Fruit fly (Drosophila melanogaster) whole organism, embryonic: ENCODE data around the gene CG5863.

Experiments used
- Abd-B ChIP-seq: fragments of 200-800 bp; sonication (Bioruptor generic); optimal IDR thresholded peaks from 2 replicates; lab custom pipeline; 2018; ENCODE audit warnings: missing biosample characterization, mild to moderate bottlenecking, missing genetic modification characterization, moderate library complexity
- BtbVII ChIP-seq: fragments of 200-800 bp; sonication (Bioruptor generic); optimal IDR thresholded peaks from 3 replicates; lab custom pipeline; 2017; ENCODE audit warnings: missing biosample characterization, mild to moderate bottlenecking, missing genetic modification characterization
- CG10267 ChIP-seq: fragments of 200-800 bp; sonication (Bioruptor generic); optimal IDR thresholded peaks from 2 replicates; lab custom pipeline; 2018; ENCODE audit warnings: missing biosample characterization, mild to moderate bottlenecking, missing genetic modification characterization, moderate library complexity
- CG10979 ChIP-seq: fragments of 200-800 bp; sonication (Bioruptor generic); optimal IDR thresholded peaks from 2 replicates; lab custom pipeline; 2018; ENCODE audit warnings: missing biosample characterization, mild to moderate bottlenecking, missing genetic modification characterization, moderate library complexity
- CG11695 ChIP-seq: fragments of 200-800 bp; sonication (Bioruptor generic); IDR thresholded peaks from 3 replicates; pipeline ENCODE4 v1.3.6; 2022; ENCODE audit warnings: missing biosample characterization, missing genetic modification characterization
- CG12071 ChIP-seq: fragments of 200-800 bp; sonication (Bioruptor generic); optimal IDR thresholded peaks from 3 replicates; lab custom pipeline; 2018; ENCODE audit warnings: missing biosample characterization, mild to moderate bottlenecking, missing genetic modification characterization
- CG13775 ChIP-seq: fragments of 200-800 bp; sonication (Bioruptor generic); optimal IDR thresholded peaks from 3 replicates; lab custom pipeline; 2017; ENCODE audit warnings: missing biosample characterization, mild to moderate bottlenecking, missing genetic modification characterization
- CG15479 ChIP-seq: fragments of 200-800 bp; sonication (Bioruptor generic); optimal IDR thresholded peaks from 3 replicates; lab custom pipeline; 2019; ENCODE audit warnings: missing biosample characterization, mild to moderate bottlenecking, missing genetic modification characterization, moderate library complexity
- CG16779 ChIP-seq: fragments of 200-800 bp; sonication (Bioruptor generic); IDR thresholded peaks from 2 replicates; pipeline ENCODE4 v1.3.6; 2022; ENCODE audit warnings: missing biosample characterization, missing genetic modification characterization
- CG17361 ChIP-seq: fragments of 200-800 bp; sonication (Bioruptor generic); IDR thresholded peaks from 3 replicates; pipeline ENCODE4 v1.3.6; 2022; ENCODE audit warnings: missing biosample characterization, missing genetic modification characterization
- CG17385 ChIP-seq: fragments of 200-800 bp; sonication (Bioruptor generic); optimal IDR thresholded peaks from 3 replicates; lab custom pipeline; 2018; ENCODE audit warnings: missing biosample characterization, mild to moderate bottlenecking, missing genetic modification characterization
- CG17802 ChIP-seq: fragments of 200-800 bp; sonication (Bioruptor generic); optimal IDR thresholded peaks from 2 replicates; lab custom pipeline; 2018; ENCODE audit warnings: missing biosample characterization, mild to moderate bottlenecking, missing genetic modification characterization, moderate library complexity
- CG18619 ChIP-seq: fragments of 200-800 bp; sonication (Bioruptor generic); optimal IDR thresholded peaks from 3 replicates; lab custom pipeline; 2017; ENCODE audit warnings: missing biosample characterization, mild to moderate bottlenecking, missing genetic modification characterization
- CG30431 ChIP-seq: fragments of 200-800 bp; sonication (Bioruptor generic); optimal IDR thresholded peaks from 2 replicates; lab custom pipeline; 2017; ENCODE audit warnings: missing biosample characterization, missing genetic modification characterization
- CG31365 ChIP-seq: fragments of 200-800 bp; sonication (Bioruptor generic); optimal IDR thresholded peaks from 2 replicates; lab custom pipeline; 2018; ENCODE audit warnings: missing biosample characterization, mild to moderate bottlenecking, missing genetic modification characterization
- CG3163 ChIP-seq: fragments of 200-800 bp; sonication (Bioruptor generic); optimal IDR thresholded peaks from 3 replicates; lab custom pipeline; 2016; ENCODE audit warnings: missing biosample characterization, missing genetic modification characterization
- CG32532 ChIP-seq: fragments of 200-800 bp; sonication (Bioruptor generic); IDR thresholded peaks from 2 replicates; pipeline ENCODE4 v1.3.6; 2022; ENCODE audit warnings: missing biosample characterization, missing genetic modification characterization
- CG32767 ChIP-seq: fragments of 200-800 bp; sonication (Bioruptor generic); IDR thresholded peaks from 2 replicates; pipeline ENCODE4 v1.3.6; 2022; ENCODE audit warnings: missing biosample characterization, missing genetic modification characterization
- CG3281 ChIP-seq: fragments of 200-800 bp; sonication (Bioruptor generic); optimal IDR thresholded peaks from 3 replicates; lab custom pipeline; 2017; ENCODE audit warnings: missing biosample characterization, mild to moderate bottlenecking, missing genetic modification characterization
- CG3726 ChIP-seq: fragments of 200-800 bp; sonication (Bioruptor generic); IDR thresholded peaks from 3 replicates; pipeline ENCODE4, ENCODE4 v1.3.6; 2022; ENCODE audit warnings: missing biosample characterization, missing genetic modification characterization
- CG6272 ChIP-seq: fragments of 200-800 bp; sonication (Bioruptor generic); IDR thresholded peaks from 2 replicates; pipeline ENCODE4 v1.3.6; 2022; ENCODE audit warnings: missing biosample characterization, missing genetic modification characterization
- CG6791 ChIP-seq: fragments of 200-800 bp; sonication (Bioruptor generic); IDR thresholded peaks from 3 replicates; pipeline ENCODE4 v1.3.6; 2022; ENCODE audit warnings: missing biosample characterization, missing genetic modification characterization; ENCODE audit not compliant: partially characterized antibody
- CG6813 ChIP-seq: fragments of 200-800 bp; sonication (Bioruptor generic); optimal IDR thresholded peaks from 2 replicates; lab custom pipeline; 2017; ENCODE audit warnings: missing biosample characterization, missing genetic modification characterization, mild to moderate bottlenecking, moderate library complexity, missing genetic modification reagents
- E2f1 ChIP-seq: fragments of 200-800 bp; sonication (Bioruptor generic); IDR thresholded peaks from 2 replicates; pipeline ENCODE4 v1.3.6; 2022; ENCODE audit warnings: missing biosample characterization, missing genetic modification characterization
- Ets65A ChIP-seq: fragments of 200-800 bp; sonication (Bioruptor generic); peaks from one replicate; lab custom pipeline; 2016; ENCODE audit warnings: missing biosample characterization, missing genetic modification characterization
- Fer2 ChIP-seq: fragments of 200-800 bp; sonication (Bioruptor generic); optimal IDR thresholded peaks from 2 replicates; lab custom pipeline; 2018; ENCODE audit warnings: missing biosample characterization, mild to moderate bottlenecking, missing genetic modification characterization, moderate library complexity
- HmgZ ChIP-seq: fragments of 200-800 bp; sonication (Bioruptor generic); optimal IDR thresholded peaks from 2 replicates; lab custom pipeline; 2018; ENCODE audit warnings: missing biosample characterization, mild to moderate bottlenecking, missing genetic modification characterization
- Jarid2 ChIP-seq: fragments of 200-800 bp; sonication (Bioruptor generic); optimal IDR thresholded peaks from 3 replicates; lab custom pipeline; 2017; ENCODE audit warnings: mild to moderate bottlenecking, missing biosample characterization, missing genetic modification reagents, missing genetic modification characterization
- Lim3 ChIP-seq: fragments of 200-800 bp; sonication (Bioruptor generic); IDR thresholded peaks from 2 replicates; pipeline ENCODE4 v1.3.6; 2022; ENCODE audit warnings: missing biosample characterization, missing genetic modification characterization
- MESR4 ChIP-seq: fragments of 200-800 bp; sonication (Bioruptor generic); optimal IDR thresholded peaks from 2 replicates; lab custom pipeline; 2018; ENCODE audit warnings: missing biosample characterization, mild to moderate bottlenecking, missing genetic modification characterization, moderate library complexity
- MTF-1 ChIP-seq: fragments of 200-800 bp; sonication (Bioruptor generic); optimal IDR thresholded peaks from 2 replicates; lab custom pipeline; 2018; ENCODE audit warnings: missing biosample characterization, mild to moderate bottlenecking, missing genetic modification characterization, borderline replicate concordance
- Meics ChIP-seq: fragments of 200-800 bp; sonication (Bioruptor generic); optimal IDR thresholded peaks from 2 replicates; lab custom pipeline; 2017; ENCODE audit warnings: missing biosample characterization, mild to moderate bottlenecking, missing genetic modification characterization
- NK7.1 ChIP-seq: fragments of 200-800 bp; sonication (Bioruptor generic); optimal IDR thresholded peaks from 3 replicates; lab custom pipeline; 2016; ENCODE audit warnings: missing biosample characterization, missing genetic modification characterization
- Side ChIP-seq: fragments of 200-800 bp; sonication (Bioruptor generic); optimal IDR thresholded peaks from 2 replicates; lab custom pipeline; 2016; ENCODE audit warnings: missing biosample characterization, missing genetic modification characterization
- Xrp1 ChIP-seq: fragments of 200-800 bp; sonication (Bioruptor generic); IDR thresholded peaks from 2 replicates; pipeline ENCODE4 v1.3.6; 2022; ENCODE audit warnings: missing biosample characterization, missing genetic modification characterization
- dpn ChIP-seq, 2 experiments: fragments of 200-800 bp; sonication (Bioruptor generic); optimal IDR thresholded peaks; 3 replicates each; lab custom pipeline; 2016; ENCODE audit warnings: missing biosample characterization in 2 of 2, missing genetic modification characterization in 2 of 2
- hth ChIP-seq: fragments of >200 bp; optimal IDR thresholded peaks from 2 replicates; lab custom pipeline; 2017; ENCODE audit warnings: inconsistent platforms
- ind ChIP-seq: fragments of 200-800 bp; sonication (Bioruptor generic); optimal IDR thresholded peaks from 3 replicates; lab custom pipeline; 2016; ENCODE audit warnings: missing biosample characterization, missing genetic modification characterization
- knrl ChIP-seq: fragments of 200-800 bp; sonication (Bioruptor generic); IDR thresholded peaks from 3 replicates; pipeline ENCODE4 v1.3.6; 2022; ENCODE audit warnings: missing biosample characterization, missing genetic modification characterization; ENCODE audit not compliant: partially characterized antibody
- lbe ChIP-seq: fragments of 200-800 bp; sonication (Bioruptor generic); optimal IDR thresholded peaks from 2 replicates; lab custom pipeline; 2016; ENCODE audit warnings: missing biosample characterization, mild to moderate bottlenecking, missing genetic modification characterization
- pan ChIP-seq, 4 experiments: fragments of >200 bp in 3 of 4; fragments of 200-800 bp in 1 of 4; sonication (Bioruptor generic) in 1 of 4; optimal IDR thresholded peaks in 3 of 4; IDR thresholded peaks in 1 of 4; 2 replicates each; pipeline versions ENCODE4 v1.3.6 to Lab custom; 2017 to 2022; ENCODE audit warnings: missing biosample characterization in 2 of 4, missing genetic modification characterization in 2 of 4, mixed read lengths in 1 of 4
- sd ChIP-seq: fragments of 200-800 bp; sonication (Bioruptor generic); optimal IDR thresholded peaks from 3 replicates; lab custom pipeline; 2018; ENCODE audit warnings: missing biosample characterization, mild to moderate bottlenecking, missing genetic modification characterization, moderate library complexity
- seq ChIP-seq: fragments of 200-800 bp; sonication (Bioruptor generic); IDR thresholded peaks from 2 replicates; pipeline ENCODE4 v1.3.6; 2022; ENCODE audit warnings: missing biosample characterization, missing genetic modification characterization
- sim ChIP-seq: fragments of 200-800 bp; sonication (Bioruptor generic); IDR thresholded peaks from 2 replicates; pipeline ENCODE4 v1.3.6; 2022; ENCODE audit warnings: missing biosample characterization, missing genetic modification characterization
- slbo ChIP-seq: fragments of 200-800 bp; sonication (Bioruptor generic); IDR thresholded peaks from 2 replicates; pipeline ENCODE4 v1.3.6; 2022; ENCODE audit warnings: missing biosample characterization, missing genetic modification characterization
- sqz ChIP-seq: fragments of 200-800 bp; sonication (Bioruptor generic); optimal IDR thresholded peaks from 3 replicates; lab custom pipeline; 2018; ENCODE audit warnings: missing biosample characterization, mild to moderate bottlenecking, missing genetic modification characterization
- tna ChIP-seq: fragments of 200-800 bp; sonication (Bioruptor generic); IDR thresholded peaks from 2 replicates; pipeline ENCODE4 v1.3.6; 2022; ENCODE audit warnings: missing biosample characterization, missing genetic modification characterization; ENCODE audit not compliant: partially characterized antibody
- ttk ChIP-seq: fragments of 200-800 bp; sonication (Bioruptor generic); IDR thresholded peaks from 2 replicates; pipeline ENCODE4 v2.1.2; 2022; ENCODE audit warnings: missing biosample characterization, missing genetic modification characterization
- tx ChIP-seq: fragments of 200-800 bp; sonication (Bioruptor generic); optimal IDR thresholded peaks from 2 replicates; lab custom pipeline; 2016; ENCODE audit warnings: missing biosample characterization, missing genetic modification characterization

CG5863 gene

dm6 chr3R:17391313-17391845 is 19.5 kb upstream of the CG5863 start, which contains the start of the genes Brf and sds22 (continued):
- TF ChIP-seq MTF-1 (GFP tag; lab: Kevin White, UChicago) (peak; percentile 74), HmgZ (tag; lab: Kevin White, UChicago) (peak; percentile 97), E2f1 (GFP tag; lab: Robert Waterston, UW) (peak; percentile 87), CG11695 (GFP tag; lab: Robert Waterston, UW) (peak; percentile 87), CG17385 (GFP tag; lab: Kevin White, UChicago) (peak; percentile 99), CG13775 (GFP tag; lab: Kevin White, UChicago) (peak; percentile 96), tx (GFP tag; lab: Kevin White, UChicago) (peak; percentile 94), lbe (GFP tag; lab: Kevin White, UChicago) (peak; percentile 93), CG32532 (peak; percentile 95), CG32767 (GFP tag; lab: Robert Waterston, UW) (peak; percentile 92), CG15479 (GFP tag; lab: Kevin White, UChicago) (no peak), MESR4 (GFP tag; lab: Kevin White, UChicago) (peak; percentile 36), dpn (GFP tag; optimal IDR thresholded peaks at IDR 0.05; lab: Kevin White, UChicago) (peak; percentile 97), ind (GFP tag; lab: Kevin White, UChicago) (peak; percentile 97), CG17361 (GFP tag; lab: Robert Waterston, UW) (peak; percentile 98), CG3163 (peak; percentile 79), Abd-B (GFP tag; lab: Kevin White, UChicago) (peak; percentile 97), BtbVII (GFP tag; lab: Kevin White, UChicago) (peak; percentile 91), CG18619 (GFP tag; lab: Kevin White, UChicago) (peak; percentile 92), CG16779 (0 out of 2 replicates have a peak, but pooled peaks have one; percentile 47), CG6813 (GFP tag; lab: Kevin White, UChicago) (peak; percentile 81), CG10979 (tag; lab: Kevin White, UChicago) (peak; percentile 92), CG3281 (GFP tag; lab: Kevin White, UChicago) (peak; percentile 94), slbo (GFP tag; lab: Robert Waterston, UW) (peak; percentile 96), ttk (GFP tag; lab: Robert Waterston, UW) (peak; percentile 94), CG17802 (tag; lab: Kevin White, UChicago) (peak; percentile 81), CG3726 (GFP tag; lab: Robert Waterston, UW) (peak; percentile 75; the same call in 2 of the 3 replicates), sqz (GFP tag; lab: Kevin White, UChicago) (peak; percentile 87), sim (GFP tag; lab: Robert Waterston, UW) (peak; percentile 73), pan (optimal IDR thresholded peaks at IDR 0.05; lab: Kevin White, UChicago) (no peak), pan (GFP tag; optimal IDR thresholded peaks at IDR 0.05 in 1 of 2, IDR thresholded peaks at IDR 0.05 in 1 of 2) (peak in 1 of 2 experiments; percentile 93), NK7.1 (GFP tag; lab: Kevin White, UChicago) (peak; percentile 86), CG10267 (peak; percentile 100), Side (GFP tag; lab: Kevin White, UChicago) (peak; percentile 94), seq (GFP tag; lab: Robert Waterston, UW) (peak; percentile 85), CG30431 (GFP tag; lab: Kevin White, UChicago) (peak; percentile 91), knrl (GFP tag; lab: Robert Waterston, UW) (peak; percentile 87), Meics (GFP tag; lab: Kevin White, UChicago) (peak; percentile 94), Xrp1 (GFP tag; lab: Robert Waterston, UW) (peak; percentile 95), CG6272 (GFP tag; lab: Robert Waterston, UW) (peak; percentile 96), CG12071 (GFP tag; lab: Kevin White, UChicago) (peak; percentile 72), sd (peak; percentile 88), Fer2 (tag; lab: Kevin White, UChicago) (peak; percentile 96), Lim3 (no peak), CG31365 (tag; lab: Kevin White, UChicago) (peak; percentile 76), hth (lab: Kevin White, UChicago) (no peak), Jarid2 (GFP tag; lab: Kevin White, UChicago) (peak; percentile 62), Ets65A (GFP tag; lab: Kevin White, UChicago) (peak; percentile 99), CG6791 (0 out of 3 replicates have a peak, but pooled peaks have one; percentile 40), tna (GFP tag; lab: Robert Waterston, UW) (peak; percentile 56; the same call in 1 of the 2 replicates)
